Fruit fly (Drosophila melanogaster): Measurements from ENCODE around the gene sd.

The sd gene

DNA sequence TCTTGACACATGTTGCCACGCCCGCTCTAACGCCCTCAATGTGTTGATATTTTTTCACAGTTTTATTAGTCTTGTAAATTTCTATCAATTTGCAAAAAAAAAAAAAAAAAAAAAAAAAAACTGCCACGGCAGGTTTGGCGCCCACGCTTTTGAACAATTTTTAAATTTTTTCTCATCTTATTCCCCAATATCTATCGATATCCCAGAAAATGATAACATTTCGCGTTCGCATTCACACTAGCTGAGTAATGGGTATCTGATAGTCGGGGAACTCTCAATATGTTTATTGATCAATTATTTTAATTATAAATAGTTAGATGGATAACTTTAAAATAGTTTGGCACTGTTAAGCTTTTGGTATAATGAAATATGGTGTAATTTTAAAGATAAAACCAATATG lies 37.2 kb downstream of the sd start (continued):
- TF ChIP-seq D19B (GFP tag; optimal IDR thresholded peaks at IDR 0.05) (peak; percentile 81), Opbp (GFP tag; IDR thresholded peaks at IDR 0.05; ENCODE audit: partially characterized antibody) (peak; percentile 96; the same call in 2 of the 3 replicates), Dref (GFP tag; IDR thresholded peaks at IDR 0.05) (peak; percentile 37; the same call in 1 of the 2 replicates), mld (GFP tag; IDR thresholded peaks at IDR 0.05; ENCODE audit: partially characterized antibody) (peak; percentile 98), tna (GFP tag; IDR thresholded peaks at IDR 0.05; ENCODE audit: partially characterized antibody) (peak; percentile 98), Dll (GFP tag; IDR thresholded peaks at IDR 0.05; ENCODE audit: partially characterized antibody) (peak; percentile 65; the same call in 3 of the 4 replicates), hb (GFP tag; IDR thresholded peaks at IDR 0.05; ENCODE audit: partially characterized antibody) (peak; percentile 88), bbx (GFP tag; IDR thresholded peaks at IDR 0.05; ENCODE audit: partially characterized antibody) (peak; percentile 97), chinmo (GFP tag; IDR thresholded peaks at IDR 0.05; ENCODE audit: partially characterized antibody) (peak; percentile 81; the same call in 3 of the 4 replicates), hbn (GFP tag; IDR thresholded peaks at IDR 0.05; ENCODE audit: partially characterized antibody) (peak; percentile 44; the same call in 1 of the 2 replicates), CG16863 (GFP tag; optimal IDR thresholded peaks at IDR 0.05) (no peak), HLH4C (GFP tag; IDR thresholded peaks at IDR 0.05; ENCODE audit: partially characterized antibody) (peak; percentile 100), knrl (GFP tag; IDR thresholded peaks at IDR 0.05; ENCODE audit: partially characterized antibody) (peak; percentile 64; the same call in 2 of the 3 replicates), vnd (GFP tag; IDR thresholded peaks at IDR 0.05; ENCODE audit: partially characterized antibody) (peak; percentile 94), BEAF-32 (GFP tag; optimal IDR thresholded peaks at IDR 0.05) (peak; percentile 45), CG17802 (tag; optimal IDR thresholded peaks at IDR 0.05) (no peak), Mrtf (GFP tag; IDR thresholded peaks at IDR 0.05) (no peak), Dp (GFP tag; optimal IDR thresholded peaks at IDR 0.05) (peak; percentile 55), ato (GFP tag; IDR thresholded peaks at IDR 0.05; ENCODE audit: partially characterized antibody) (peak; percentile 95), inv (GFP tag; IDR thresholded peaks at IDR 0.05; ENCODE audit: partially characterized antibody) (peak; percentile 82), CG11085 (GFP tag; IDR thresholded peaks at IDR 0.05) (no peak), nerfin-2 (GFP tag; IDR thresholded peaks at IDR 0.05; ENCODE audit: partially characterized antibody) (peak; percentile 96), CG6791 (GFP tag; IDR thresholded peaks at IDR 0.05; ENCODE audit: partially characterized antibody) (peak; percentile 99), unc-4 (GFP tag; IDR thresholded peaks at IDR 0.05; ENCODE audit: partially characterized antibody) (peak; percentile 47), Bgb (GFP tag; IDR thresholded peaks at IDR 0.05; ENCODE audit: partially characterized antibody) (peak; percentile 97), Scr (GFP tag; IDR thresholded peaks at IDR 0.05; ENCODE audit: partially characterized antibody) (peak; percentile 76), zen2 (GFP tag; IDR thresholded peaks at IDR 0.05; ENCODE audit: partially characterized antibody) (peak; percentile 90; the same call in 2 of the 3 replicates), amos (GFP tag; IDR thresholded peaks at IDR 0.05; ENCODE audit: partially characterized antibody) (peak; percentile 70), E2f2 (GFP tag; IDR thresholded peaks at IDR 0.05) (peak; percentile 72), sna (GFP tag; IDR thresholded peaks at IDR 0.05; ENCODE audit: partially characterized antibody) (peak; percentile 73), CG14860 (GFP tag; IDR thresholded peaks at IDR 0.05; ENCODE audit: partially characterized antibody) (peak; percentile 98), CG13287 (GFP tag; IDR thresholded peaks at IDR 0.05; ENCODE audit: partially characterized antibody) (peak; percentile 81)

DNA sequence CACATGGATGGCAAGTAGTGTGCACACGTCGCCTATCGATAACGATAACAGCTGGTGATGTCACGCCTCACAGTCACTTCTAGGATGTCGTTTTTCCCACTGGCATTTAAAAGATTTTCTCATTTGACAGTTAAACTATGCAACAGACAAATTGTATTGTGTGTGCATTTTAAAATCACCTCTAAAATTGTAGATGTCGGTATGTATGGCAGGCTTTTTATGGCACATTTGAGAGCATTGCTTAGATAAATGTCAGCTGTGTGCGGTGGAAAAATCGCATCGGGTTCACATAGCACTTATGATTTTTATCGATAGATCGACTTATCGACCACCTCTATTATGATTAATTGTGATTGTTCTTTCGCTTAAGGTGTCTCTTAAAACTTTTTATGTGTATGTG lies 40.0 kb downstream of the sd start, which contains the start of the genes ArgRS and CG8578:
Gene ArgRS (minus strand): TSS at position 7 of the 400 bp plus-strand sequence.
Gene CG8578 (plus strand): TSS at position 338 of the 400 bp plus-strand sequence.
- peak; percentile 45; the same call in 1 of the 3 replicates for TF ChIP-seq CG11695 (GFP tag; IDR thresholded peaks at IDR 0.05)
- TF ChIP-seq crol (GFP tag; IDR thresholded peaks at IDR 0.05) = no peak
- no peak for TF ChIP-seq CG15514 (GFP tag; optimal IDR thresholded peaks at IDR 0.05)
- no peak for TF ChIP-seq CG4820 (GFP tag; optimal IDR thresholded peaks at IDR 0.05)
- no peak for TF ChIP-seq Asciz (GFP tag; optimal IDR thresholded peaks at IDR 0.05)
- TF ChIP-seq CG30403 (GFP tag; optimal IDR thresholded peaks at IDR 0.05) = peak; percentile 46
- peak; percentile 41 for TF ChIP-seq twi (tag; optimal IDR thresholded peaks at IDR 0.05)
- peak in 1 of 2 experiments; percentile 38 for TF ChIP-seq Eip74EF (GFP tag; optimal IDR thresholded peaks at IDR 0.05)
- no peak for TF ChIP-seq Vsx1 (GFP tag; optimal IDR thresholded peaks at IDR 0.05)
- TF ChIP-seq CG18262 (tag; optimal IDR thresholded peaks at IDR 0.05) = peak; percentile 73
- TF ChIP-seq dpn (GFP tag; optimal IDR thresholded peaks at IDR 0.05) = peak; percentile 62 to 88
- TF ChIP-seq CG43689 (GFP tag; IDR thresholded peaks at IDR 0.05) = no peak
- TF ChIP-seq CG12071 (GFP tag; optimal IDR thresholded peaks at IDR 0.05) = no peak
- no peak for TF ChIP-seq pfk (GFP tag; optimal IDR thresholded peaks at IDR 0.05)
- TF ChIP-seq CG11560 (tag; IDR thresholded peaks at IDR 0.05) = no peak
- TF ChIP-seq tna (GFP tag; IDR thresholded peaks at IDR 0.05; ENCODE audit: partially characterized antibody) = peak; percentile 67; the same call in 1 of the 2 replicates
